Fruit fly (Drosophila melanogaster): ENCODE measurements around the gene PolD3.

- TF ChIP-seq Jra (GFP tag; optimal IDR thresholded peaks at IDR 0.05) = no peak
- no peak for TF ChIP-seq psq (GFP tag; optimal IDR thresholded peaks at IDR 0.05)
These were observed 7.0 kb downstream of the PolD3 start for dm6 chr2L:15249006-15249513.
